Worm (Caenorhabditis elegans): Measurements from ENCODE around the gene B0334.10.
A peak's percentile ranks its signal among the peaks of the same experiment; 100 is the strongest.

B0334.10 gene

DNA sequence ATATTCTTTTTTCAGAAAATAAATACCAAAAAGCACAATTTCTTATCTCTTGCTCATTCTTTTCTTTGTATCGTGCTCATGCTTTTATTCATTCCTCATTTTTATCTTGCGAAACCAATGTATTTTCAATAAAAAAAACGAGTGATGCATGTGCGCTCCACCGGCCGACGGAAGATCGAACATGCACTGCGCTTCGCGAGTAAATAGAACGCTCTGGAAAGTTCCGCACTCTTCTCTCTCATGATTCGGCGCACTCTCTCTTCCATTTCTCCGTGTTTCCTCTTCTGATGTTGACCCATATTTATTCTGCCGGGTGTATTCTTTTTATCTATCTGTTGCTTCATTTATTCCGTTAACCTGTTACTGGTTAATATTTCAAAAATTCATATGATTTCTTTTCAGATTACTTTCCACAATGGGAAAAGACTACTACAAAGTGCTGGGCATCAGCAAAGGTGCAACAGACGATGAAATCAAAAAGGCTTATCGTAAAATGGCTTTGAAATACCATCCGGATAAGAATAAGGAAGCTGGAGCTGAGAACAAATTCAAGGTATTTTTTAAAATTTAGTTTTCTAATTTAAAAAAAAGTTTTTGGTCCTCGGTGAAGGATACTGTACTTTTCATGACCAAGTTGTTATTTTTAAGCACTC, 27.1 kb downstream of the B0334.10 start, which contains the start of gene dnj-13 (continued):
- TF ChIP-seq fkh-10 (GFP tag; optimal IDR thresholded peaks at IDR 0.05) (peak; percentile 73), daf-19 (GFP tag; conservative IDR thresholded peaks at IDR 0.05) (no peak), nhr-42 (GFP tag; IDR thresholded peaks at IDR 0.05) (peak; percentile 95), madf-9 (GFP tag; conservative IDR thresholded peaks at IDR 0.05) (peak; percentile 94), skn-1 (tag; optimal IDR thresholded peaks at IDR 0.05) (no peak), snpc-4 (tag; optimal IDR thresholded peaks at IDR 0.05) (no peak), hlh-30 (tag; optimal IDR thresholded peaks at IDR 0.05; ENCODE audit: insufficient read depth) (peak; percentile 96), ceh-82 (tag; optimal IDR thresholded peaks at IDR 0.05) (no peak), mdl-1 (tag; optimal IDR thresholded peaks at IDR 0.05) (peak; percentile 75 to 76), php-3 (GFP tag; IDR thresholded peaks at IDR 0.05) (peak; percentile 96), snpc-1.2 (GFP tag; IDR thresholded peaks at IDR 0.05) (peak; percentile 87), tag-97 (GFP tag; IDR thresholded peaks at IDR 0.05) (peak; percentile 87; the same call in 1 of the 2 replicates), zag-1 (tag; optimal IDR thresholded peaks at IDR 0.05) (no peak), lsy-2 (tag; optimal IDR thresholded peaks at IDR 0.05) (peak; percentile 88 to 94), duxl-1 (tag; optimal IDR thresholded peaks at IDR 0.05; ENCODE audit: poor library complexity) (peak; percentile 95), hmg-1.1 (GFP tag; IDR thresholded peaks at IDR 0.05) (peak; percentile 97), ama-1 (optimal IDR thresholded peaks at IDR 0.05) (peak; percentile 71), F26F4.8 (GFP tag; conservative IDR thresholded peaks at IDR 0.05) (no peak), vab-7 (GFP tag; IDR thresholded peaks at IDR 0.05) (peak; percentile 85), zip-11 (GFP tag; IDR thresholded peaks at IDR 0.05) (0 out of 2 replicates have a peak, but pooled peaks have one; percentile 20), aly-2 (tag; optimal IDR thresholded peaks at IDR 0.05) (no peak), nhr-41 (GFP tag; IDR thresholded peaks at IDR 0.05) (peak; percentile 94), F49E8.2 (tag; optimal IDR thresholded peaks at IDR 0.05; ENCODE audit: borderline replicate concordance) (peak; percentile 94), nhr-6 (tag; optimal IDR thresholded peaks at IDR 0.05) (peak; percentile 80), mes-2 (tag; optimal IDR thresholded peaks at IDR 0.05; ENCODE audit: poor library complexity, severe bottlenecking) (peak; percentile 94), nhr-102 (tag; optimal IDR thresholded peaks at IDR 0.05) (peak; percentile 93), arid-1 (GFP tag; conservative IDR thresholded peaks at IDR 0.05) (peak; percentile 97), nhr-237 (tag; optimal IDR thresholded peaks at IDR 0.05) (no peak), lir-3 (tag; optimal IDR thresholded peaks at IDR 0.05) (peak; percentile 12), ces-1 (GFP tag; optimal IDR thresholded peaks at IDR 0.05) (no peak), spr-1 (tag; optimal IDR thresholded peaks at IDR 0.05) (peak; percentile 95), dve-1 (tag; optimal IDR thresholded peaks at IDR 0.05; ENCODE audit: insufficient read depth) (peak; percentile 98), gei-8 (GFP tag; optimal IDR thresholded peaks at IDR 0.05) (peak; percentile 94), jun-1 (tag; optimal IDR thresholded peaks at IDR 0.05) (peak; percentile 87), zip-2 (tag; optimal IDR thresholded peaks at IDR 0.05) (peak; percentile 79), hif-1 (tag; optimal IDR thresholded peaks at IDR 0.05) (peak; percentile 77 to 92), dmd-8 (GFP tag; IDR thresholded peaks at IDR 0.05) (peak; percentile 84), nhr-11 (tag; optimal IDR thresholded peaks at IDR 0.05) (peak; percentile 96), nhr-111 (GFP tag; optimal IDR thresholded peaks at IDR 0.05) (peak; percentile 96), Y75B8A.6 (GFP tag; IDR thresholded peaks at IDR 0.05) (peak; percentile 90; the same call in 1 of the 2 replicates), aha-1 (tag) (peak; percentile 88), madf-5 (GFP tag; IDR thresholded peaks at IDR 0.05) (peak; percentile 87 to 91; a peak in 3 of 4 replicates), zfp-3 (GFP tag; conservative IDR thresholded peaks at IDR 0.05) (peak; percentile 98), spr-3 (GFP tag; optimal IDR thresholded peaks at IDR 0.05) (peak; percentile 94), nhr-77 (tag; optimal IDR thresholded peaks at IDR 0.05) (peak; percentile 90), egl-43 (GFP tag; IDR thresholded peaks at IDR 0.05) (peak; percentile 95), lin-39 (tag; optimal IDR thresholded peaks at IDR 0.05) (no peak), cey-2 (tag; optimal IDR thresholded peaks at IDR 0.05; ENCODE audit: borderline replicate concordance, insufficient read depth) (no peak), dpl-1 (GFP tag; optimal IDR thresholded peaks at IDR 0.05) (peak; percentile 78)

Data from whole organism, L4 larva.